Worm (Caenorhabditis elegans): Measurements from ENCODE around the gene F23B12.7.

DNA sequence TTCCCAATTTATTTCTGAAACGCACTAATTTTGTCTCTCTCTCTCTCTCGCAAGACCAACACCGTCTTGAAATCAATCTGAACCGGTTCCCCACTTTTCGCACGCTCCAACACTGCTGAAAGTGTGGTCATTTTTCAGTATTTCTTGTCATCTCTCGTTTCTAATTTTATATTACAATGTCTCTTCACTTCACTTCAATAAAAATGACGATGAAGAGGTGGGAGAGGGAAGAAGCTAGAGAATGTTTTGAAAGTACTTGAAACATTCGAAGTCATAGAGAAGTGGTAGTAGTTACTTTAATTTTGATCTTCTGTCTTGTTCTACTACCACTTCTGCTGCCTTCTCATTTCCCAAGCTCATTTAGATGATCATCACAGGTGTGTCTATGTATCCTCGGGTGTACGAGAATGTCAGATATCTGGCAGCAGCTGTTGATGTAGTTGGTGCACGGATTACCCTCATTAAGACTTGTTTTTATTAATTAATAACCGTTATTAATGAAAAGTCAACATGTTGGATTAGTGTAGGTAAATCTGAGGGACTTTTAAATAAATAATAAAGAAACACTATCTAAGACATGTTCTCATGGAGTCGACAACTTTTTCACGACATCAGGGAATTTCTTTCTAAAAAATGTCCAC is 11.3 kb upstream of the F23B12.7 start:
- TF ChIP-seq T07F8.4 (tag; optimal IDR thresholded peaks at IDR 0.05): no peak
- TF ChIP-seq ama-1 (optimal IDR thresholded peaks at IDR 0.05): no peak
- no peak for TF ChIP-seq ama-1 (GFP tag; optimal IDR thresholded peaks at IDR 0.05)
- no peak for TF ChIP-seq gei-17 (GFP tag; optimal IDR thresholded peaks at IDR 0.05)
- no peak for TF ChIP-seq snpc-4 (GFP tag; optimal IDR thresholded peaks at IDR 0.05)
- TF ChIP-seq snpc-4 (tag; optimal IDR thresholded peaks at IDR 0.05): no peak
- TF ChIP-seq nfya-2 (GFP tag; IDR thresholded peaks at IDR 0.05): no peak
- TF ChIP-seq fkh-3 (tag; optimal IDR thresholded peaks at IDR 0.05): no peak
- TF ChIP-seq dpl-1 (GFP tag; optimal IDR thresholded peaks at IDR 0.05): no peak
- TF ChIP-seq rpc-1 (optimal IDR thresholded peaks at IDR 0.05): no peak
- no peak for TF ChIP-seq rpc-1 (tag; optimal IDR thresholded peaks at IDR 0.05)

Measured in whole organism, young adult.